Worm (Caenorhabditis elegans) whole organism, early embryonic: ENCODE results near the gene tkr-2.

Experiments
- B0310.2 ChIP-seq: sonication (generic microtip); optimal IDR thresholded peaks from 2 replicates; lab custom pipeline; 2016; ENCODE audit warnings: mild to moderate bottlenecking, missing genetic modification characterization, missing compliant biosample characterization
- F13C5.2 ChIP-seq: sonication (generic microtip); optimal IDR thresholded peaks from 2 replicates; lab custom pipeline; 2017; ENCODE audit warnings: mild to moderate bottlenecking, missing genetic modification characterization, inconsistent platforms, missing compliant biosample characterization
- aly-1 ChIP-seq: sonication (generic microtip); optimal IDR thresholded peaks from 2 replicates; lab custom pipeline; 2016; ENCODE audit warnings: missing genetic modification characterization, missing compliant biosample characterization
- ama-1 ChIP-seq: fragments of 150-350 bp; optimal IDR thresholded peaks from 2 replicates; lab custom pipeline; 2014
- ceh-13 ChIP-seq: fragments of 200-800 bp; sonication (Bioruptor generic); optimal IDR thresholded peaks from 2 replicates; lab custom pipeline; 2018; ENCODE audit warnings: mild to moderate bottlenecking, missing genetic modification characterization, missing compliant biosample characterization
- ceh-36 ChIP-seq: sonication (generic microtip); optimal IDR thresholded peaks from 2 replicates; lab custom pipeline; 2016; ENCODE audit warnings: missing genetic modification characterization, inconsistent platforms, missing compliant biosample characterization
- ets-7 ChIP-seq: sonication (generic microtip); optimal IDR thresholded peaks from 2 replicates; lab custom pipeline; 2016; ENCODE audit warnings: missing genotype, missing genetic modification characterization, missing compliant biosample characterization
- flt-1 ChIP-seq: fragments of 200-800 bp; sonication (Bioruptor generic); IDR thresholded peaks from 2 replicates; pipeline ENCODE4 v1.3.6; 2022; ENCODE audit warnings: missing genetic modification characterization, missing compliant biosample characterization
- hmbx-1 ChIP-seq: sonication (generic microtip); optimal IDR thresholded peaks from 2 replicates; lab custom pipeline; 2016; ENCODE audit warnings: mild to moderate bottlenecking, missing genetic modification characterization, missing compliant biosample characterization
- hmg-4 ChIP-seq: fragments of 200-800 bp; sonication (Bioruptor generic); optimal IDR thresholded peaks from 2 replicates; lab custom pipeline; 2018; ENCODE audit warnings: mild to moderate bottlenecking, missing genetic modification characterization, missing compliant biosample characterization
- hnd-1 ChIP-seq: sonication (generic microtip); optimal IDR thresholded peaks from 2 replicates; lab custom pipeline; 2016; ENCODE audit warnings: missing genetic modification characterization, missing compliant biosample characterization
- pes-1 ChIP-seq: fragments of 200-800 bp; sonication (Bioruptor generic); IDR thresholded peaks from 2 replicates; pipeline ENCODE4 v1.3.6; 2022; ENCODE audit warnings: missing genetic modification reagents, missing genetic modification characterization, missing compliant biosample characterization
- scrt-1 ChIP-seq: fragments of 200-800 bp; sonication (Bioruptor generic); IDR thresholded peaks from 2 replicates; pipeline ENCODE4 v1.3.6; 2022; ENCODE audit warnings: missing genetic modification characterization, missing compliant biosample characterization
- sea-1 ChIP-seq: fragments of 200-800 bp; sonication (Bioruptor generic); conservative IDR thresholded peaks from 2 replicates; pipeline ENCODE4 v1.3.6; 2022; ENCODE audit warnings: missing genetic modification characterization, missing compliant biosample characterization
- tbx-11 ChIP-seq: fragments of 200-800 bp; sonication (Bioruptor generic); IDR thresholded peaks from 2 replicates; pipeline ENCODE4 v1.3.6; 2022; ENCODE audit warnings: missing genetic modification characterization, missing compliant biosample characterization
- tbx-37 ChIP-seq: fragments of 200-800 bp; sonication (Bioruptor generic); conservative IDR thresholded peaks from 2 replicates; pipeline ENCODE4 v1.3.6; 2022; ENCODE audit warnings: missing genetic modification reagents, missing genetic modification characterization, missing compliant biosample characterization
- tra-4 ChIP-seq: sonication (generic microtip); optimal IDR thresholded peaks from 2 replicates; lab custom pipeline; 2017; ENCODE audit warnings: missing genetic modification characterization, missing compliant biosample characterization

tkr-2 gene

DNA sequence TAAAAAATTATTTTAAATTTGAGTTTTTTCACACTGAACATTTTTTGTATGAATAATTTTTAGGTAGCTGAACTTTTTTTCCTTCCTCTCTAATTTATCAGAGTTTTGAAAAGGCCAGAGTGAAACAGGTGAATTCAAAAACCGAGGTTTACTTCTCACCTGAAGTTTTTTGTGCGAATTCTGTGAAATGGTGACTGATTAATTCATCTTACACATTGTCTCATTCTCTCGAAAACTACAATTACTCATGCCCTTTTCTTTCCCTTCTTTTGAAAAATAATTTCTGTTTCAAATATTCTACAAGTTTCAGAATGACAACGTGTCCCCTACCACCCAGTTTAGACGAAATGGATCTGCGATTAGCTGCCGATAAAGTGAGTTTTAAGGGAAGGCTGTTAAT is at the start of gene tkr-2:
Gene tkr-2 (plus strand): TSS at position 301 of the 400 bp plus-strand sequence.
- TF ChIP-seq ets-7 (tag; lab: Kevin White, UChicago) = no peak
- no peak for TF ChIP-seq hmbx-1 (tag; lab: Kevin White, UChicago)
- no peak for TF ChIP-seq pes-1 (GFP tag; lab: Robert Waterston, UW)
- no peak for TF ChIP-seq sea-1 (GFP tag; lab: Robert Waterston, UW)
- no peak for TF ChIP-seq B0310.2 (tag; lab: Kevin White, UChicago)
- no peak for TF ChIP-seq aly-1 (tag; lab: Kevin White, UChicago)
- TF ChIP-seq ceh-13 = no peak

ce11 chrIV:6155296-6155695 is 46.6 kb upstream of the tkr-2 start, which contains the start of gene C11D2.7:
Gene C11D2.7, minus strand, starts transcription at chrIV:6155396.
- TF ChIP-seq sea-1 (GFP tag; lab: Robert Waterston, UW) (no peak), scrt-1 (GFP tag; lab: Robert Waterston, UW) (no peak), hmg-4 (GFP tag; lab: Kevin White, UChicago) (no peak), ama-1 (lab: Kevin White, UChicago) (no peak), flt-1 (no peak), B0310.2 (tag; lab: Kevin White, UChicago) (no peak), ceh-36 (no peak), pes-1 (GFP tag; lab: Robert Waterston, UW) (no peak), tra-4 (tag; lab: Kevin White, UChicago) (no peak), hnd-1 (tag; lab: Kevin White, UChicago) (no peak), ets-7 (tag; lab: Kevin White, UChicago) (no peak), hmbx-1 (tag; lab: Kevin White, UChicago) (no peak), ceh-13 (no peak), F13C5.2 (tag; lab: Kevin White, UChicago) (no peak), tbx-11 (GFP tag; lab: Robert Waterston, UW) (no peak), aly-1 (tag; lab: Kevin White, UChicago) (no peak), tbx-37 (GFP tag; lab: Robert Waterston, UW) (no peak)

DNA sequence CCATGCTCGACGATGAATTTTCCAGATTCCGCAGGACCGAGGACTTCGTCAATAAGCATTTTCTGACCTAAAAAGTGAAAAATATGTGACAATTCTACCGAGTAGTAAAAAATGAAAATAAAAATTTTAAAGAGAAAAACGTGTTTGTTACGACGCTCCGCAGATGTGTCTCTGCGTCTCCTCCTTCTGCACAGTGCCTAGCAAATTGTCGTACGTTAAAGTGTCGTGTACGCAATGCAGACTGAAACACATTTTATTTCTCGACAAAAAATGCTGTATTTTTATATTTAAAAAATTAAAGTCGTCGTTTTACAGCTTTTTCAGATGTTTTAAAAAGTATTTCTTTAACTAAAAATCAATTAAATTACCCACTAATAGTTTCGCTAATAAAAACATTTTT is 45.0 kb upstream of the tkr-2 start, which contains the start of gene C11D2.4:
Gene C11D2.4 (minus strand): TSS at position 128 of the 400 bp plus-strand sequence.
- no peak for TF ChIP-seq pes-1 (GFP tag; lab: Robert Waterston, UW)
- no peak for TF ChIP-seq tbx-37 (GFP tag; lab: Robert Waterston, UW)
- TF ChIP-seq sea-1 (GFP tag; lab: Robert Waterston, UW) = no peak
- TF ChIP-seq F13C5.2 (tag; lab: Kevin White, UChicago) = no peak
- TF ChIP-seq ets-7 (tag; lab: Kevin White, UChicago) = no peak
- no peak for TF ChIP-seq hnd-1 (tag; lab: Kevin White, UChicago)

DNA sequence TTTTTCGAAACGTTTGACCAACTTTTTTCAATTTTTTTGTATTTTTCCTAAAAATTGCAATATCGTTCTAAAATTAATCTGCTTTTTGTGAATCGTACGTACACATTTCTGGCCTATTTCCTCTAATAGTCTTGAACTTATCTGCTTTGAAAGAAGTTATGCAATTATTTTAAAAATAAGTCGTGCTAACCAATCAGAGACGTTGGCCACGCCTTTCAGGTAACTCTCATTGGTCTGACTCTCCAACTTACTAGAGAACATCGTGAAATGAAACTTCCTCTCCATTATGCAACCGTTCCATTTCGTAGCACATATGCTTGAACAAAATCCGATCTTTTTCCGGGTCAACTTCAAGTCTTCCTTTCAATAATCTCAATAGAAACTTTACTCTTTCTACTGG is 42.3 kb upstream of the tkr-2 start:
- TF ChIP-seq tbx-11 (GFP tag; lab: Robert Waterston, UW) (no peak), hnd-1 (tag; lab: Kevin White, UChicago) (no peak), aly-1 (tag; lab: Kevin White, UChicago) (no peak), ets-7 (tag; lab: Kevin White, UChicago) (no peak), tbx-37 (GFP tag; lab: Robert Waterston, UW) (no peak), ceh-36 (no peak), tra-4 (tag; lab: Kevin White, UChicago) (no peak), ama-1 (lab: Kevin White, UChicago) (no peak)

DNA sequence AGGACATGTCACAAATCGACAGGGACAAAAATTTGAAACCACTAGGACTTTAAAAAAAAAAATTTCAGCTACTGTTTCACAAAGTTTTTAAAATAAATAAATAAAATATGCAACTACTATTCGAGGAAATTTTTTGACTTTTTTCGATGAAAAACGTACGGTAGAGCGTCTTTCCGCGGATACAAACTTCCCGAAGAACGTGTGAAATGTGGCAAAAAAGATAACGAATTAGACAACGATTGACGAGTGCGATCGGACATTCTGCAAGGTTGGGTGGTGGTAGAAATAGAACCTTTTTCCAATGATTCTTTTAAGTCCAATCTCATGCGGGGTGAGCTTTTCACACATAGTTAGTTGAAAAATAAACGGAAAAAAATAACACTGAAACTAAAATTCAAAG is 36.1 kb upstream of the tkr-2 start:
- TF ChIP-seq scrt-1 (GFP tag; lab: Robert Waterston, UW) (no peak), F13C5.2 (tag; lab: Kevin White, UChicago) (no peak), ama-1 (lab: Kevin White, UChicago) (no peak), hnd-1 (tag; lab: Kevin White, UChicago) (no peak), aly-1 (tag; lab: Kevin White, UChicago) (no peak)

- no peak for TF ChIP-seq tbx-11 (GFP tag; lab: Robert Waterston, UW)
- TF ChIP-seq F13C5.2 (tag; lab: Kevin White, UChicago) = no peak
- no peak for TF ChIP-seq ama-1 (lab: Kevin White, UChicago)
- no peak for TF ChIP-seq ceh-13
Observed at ce11 chrIV:6172959-6173358, 28.9 kb upstream of the tkr-2 start.

DNA sequence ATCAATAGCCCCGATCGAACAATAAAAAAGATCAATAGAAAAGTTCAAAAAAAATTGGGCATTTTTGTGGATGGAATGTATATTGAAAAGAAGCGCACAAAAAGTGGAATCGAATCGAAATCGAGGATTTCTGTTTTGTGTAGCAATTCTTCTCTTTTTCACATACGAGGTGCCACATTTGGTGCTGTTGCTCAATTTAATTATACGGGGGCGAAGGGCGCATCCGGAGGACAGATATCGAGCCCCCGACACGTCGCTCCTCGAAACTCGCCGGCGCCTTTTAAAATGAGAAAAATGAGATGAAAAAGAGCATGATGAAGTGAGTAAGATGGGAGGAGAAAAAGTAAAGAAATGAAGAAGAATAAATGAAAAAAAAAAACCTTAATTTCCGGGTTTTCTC is 24.5 kb upstream of the tkr-2 start:
- no peak for TF ChIP-seq sea-1 (GFP tag; lab: Robert Waterston, UW)
- TF ChIP-seq B0310.2 (tag; lab: Kevin White, UChicago) = no peak
- no peak for TF ChIP-seq tbx-11 (GFP tag; lab: Robert Waterston, UW)
- no peak for TF ChIP-seq flt-1

- no peak for TF ChIP-seq B0310.2 (tag; lab: Kevin White, UChicago)
- no peak for TF ChIP-seq aly-1 (tag; lab: Kevin White, UChicago)
- no peak for TF ChIP-seq tra-4 (tag; lab: Kevin White, UChicago)
- TF ChIP-seq tbx-11 (GFP tag; lab: Robert Waterston, UW) = no peak
- TF ChIP-seq scrt-1 (GFP tag; lab: Robert Waterston, UW) = no peak
- no peak for TF ChIP-seq ceh-13
- no peak for TF ChIP-seq ceh-36
- TF ChIP-seq sea-1 (GFP tag; lab: Robert Waterston, UW) = no peak
Observed at ce11 chrIV:6183757-6184156, 18.1 kb upstream of the tkr-2 start, which contains the start of gene unc-77. Gene unc-77, minus strand, starts transcription at chrIV:6183857.
